Fruit fly (Drosophila melanogaster) whole organism, prepupa: ENCODE data around the gene Sfmbt.
A peak's percentile ranks its signal among the peaks of the same experiment; 100 is the strongest.

ENCODE experiments used
- CG10631 ChIP-seq: fragments of 200-800 bp; sonication (Bioruptor generic); optimal IDR thresholded peaks from 2 replicates; lab custom pipeline; 2016; ENCODE audit warnings: missing biosample characterization, missing genetic modification characterization
- CG11294 ChIP-seq: fragments of 200-800 bp; sonication (Bioruptor generic); IDR thresholded peaks from 2 replicates; pipeline ENCODE4 v1.3.6; 2022; ENCODE audit warnings: missing biosample characterization, missing genetic modification characterization
- CG11762 ChIP-seq: fragments of 200-800 bp; sonication (Bioruptor generic); optimal IDR thresholded peaks from 3 replicates; lab custom pipeline; 2016; ENCODE audit warnings: missing biosample characterization, missing genetic modification characterization; ENCODE audit not compliant: insufficient read depth
- CG11902 ChIP-seq: fragments of 200-800 bp; sonication (Bioruptor generic); optimal IDR thresholded peaks from 3 replicates; lab custom pipeline; 2016; ENCODE audit warnings: missing biosample characterization, missing genetic modification characterization
- CG1621 ChIP-seq: fragments of 200-800 bp; sonication (Bioruptor generic); optimal IDR thresholded peaks from 3 replicates; lab custom pipeline; 2018; ENCODE audit warnings: missing biosample characterization, mild to moderate bottlenecking, missing genetic modification characterization
- CG16779 ChIP-seq: fragments of 200-800 bp; sonication (Bioruptor generic); optimal IDR thresholded peaks from 3 replicates; lab custom pipeline; 2017; ENCODE audit warnings: missing biosample characterization, mild to moderate bottlenecking, missing genetic modification characterization
- CG3032 ChIP-seq: fragments of 200-800 bp; optimal IDR thresholded peaks from 2 replicates; lab custom pipeline; 2019; ENCODE audit warnings: missing biosample characterization, mild to moderate bottlenecking, missing genetic modification characterization, moderate library complexity
- CG31627 ChIP-seq: fragments of 200-800 bp; sonication (Bioruptor generic); optimal IDR thresholded peaks from 3 replicates; lab custom pipeline; 2016; ENCODE audit warnings: missing biosample characterization, missing genetic modification characterization
- CG32006 ChIP-seq: fragments of 200-800 bp; sonication (Bioruptor generic); optimal IDR thresholded peaks from 3 replicates; lab custom pipeline; 2017; ENCODE audit warnings: missing biosample characterization, mild to moderate bottlenecking, missing genetic modification characterization
- CG4318 ChIP-seq: fragments of 200-800 bp; sonication (Bioruptor generic); optimal IDR thresholded peaks from 3 replicates; lab custom pipeline; 2017; ENCODE audit warnings: missing biosample characterization, mild to moderate bottlenecking, missing genetic modification characterization
- CG6792 ChIP-seq: fragments of 200-800 bp; sonication (Bioruptor generic); optimal IDR thresholded peaks from 3 replicates; lab custom pipeline; 2016; ENCODE audit warnings: missing biosample characterization, missing genetic modification characterization
- CG6808 ChIP-seq: fragments of 200-800 bp; sonication (Bioruptor generic); optimal IDR thresholded peaks from 3 replicates; lab custom pipeline; 2017; ENCODE audit warnings: missing biosample characterization, missing genetic modification characterization, mild to moderate bottlenecking, moderate library complexity, missing genetic modification reagents
- CG6854 ChIP-seq: fragments of 200-800 bp; sonication (Bioruptor generic); optimal IDR thresholded peaks from 2 replicates; lab custom pipeline; 2017; ENCODE audit warnings: missing biosample characterization, mild to moderate bottlenecking, missing genetic modification characterization
- CG7368 ChIP-seq: fragments of 200-800 bp; sonication (Bioruptor generic); optimal IDR thresholded peaks from 3 replicates; lab custom pipeline; 2016; ENCODE audit warnings: missing biosample characterization, missing genetic modification characterization
- CG8319 ChIP-seq: fragments of 200-800 bp; sonication (Bioruptor generic); optimal IDR thresholded peaks from 3 replicates; lab custom pipeline; 2016; ENCODE audit warnings: missing biosample characterization, missing genetic modification characterization
- CG8632 ChIP-seq: fragments of 200-800 bp; sonication (Bioruptor generic); optimal IDR thresholded peaks from 3 replicates; lab custom pipeline; 2016; ENCODE audit warnings: missing biosample characterization, missing genetic modification characterization
- CG9139 ChIP-seq: fragments of 200-800 bp; sonication (Bioruptor generic); optimal IDR thresholded peaks from 3 replicates; lab custom pipeline; 2017; ENCODE audit warnings: missing biosample characterization, mild to moderate bottlenecking, missing genetic modification characterization
- Eip75B ChIP-seq: fragments of 200-800 bp; sonication (Bioruptor generic); optimal IDR thresholded peaks from 3 replicates; lab custom pipeline; 2016; ENCODE audit warnings: missing biosample characterization, missing genetic modification characterization
- Eip78C ChIP-seq: fragments of 200-800 bp; sonication (Bioruptor generic); peaks from one replicate; lab custom pipeline; 2016; ENCODE audit warnings: missing biosample characterization, missing genetic modification characterization
- Ets21C ChIP-seq: fragments of 200-800 bp; sonication (Bioruptor generic); optimal IDR thresholded peaks from 3 replicates; lab custom pipeline; 2016; ENCODE audit warnings: missing biosample characterization, missing genetic modification characterization
- Hr38 ChIP-seq: sonication (Bioruptor generic); optimal IDR thresholded peaks from 2 replicates; lab custom pipeline; 2016; ENCODE audit warnings: missing biosample characterization, missing genetic modification characterization
- Hr4 ChIP-seq: fragments of 200-800 bp; sonication (Bioruptor generic); optimal IDR thresholded peaks from 3 replicates; lab custom pipeline; 2016; ENCODE audit warnings: missing biosample characterization, missing genetic modification characterization
- Lpt ChIP-seq: fragments of 200-800 bp; sonication (Bioruptor generic); optimal IDR thresholded peaks from 3 replicates; lab custom pipeline; 2016; ENCODE audit warnings: missing biosample characterization, missing genetic modification characterization
- OdsH ChIP-seq: fragments of 200-800 bp; sonication (Bioruptor generic); optimal IDR thresholded peaks from 3 replicates; lab custom pipeline; 2016; ENCODE audit warnings: missing biosample characterization, missing genetic modification characterization
- Smox ChIP-seq: fragments of 200-800 bp; sonication (Bioruptor generic); optimal IDR thresholded peaks from 3 replicates; lab custom pipeline; 2016; ENCODE audit warnings: missing biosample characterization, missing genetic modification characterization
- Sox14 ChIP-seq: fragments of 200-800 bp; sonication (Bioruptor generic); optimal IDR thresholded peaks from 3 replicates; lab custom pipeline; 2016; ENCODE audit warnings: missing biosample characterization, missing genetic modification characterization
- Sox15 ChIP-seq: fragments of 200-800 bp; sonication (Bioruptor generic); optimal IDR thresholded peaks from 3 replicates; lab custom pipeline; 2016; ENCODE audit warnings: missing biosample characterization, missing genetic modification characterization
- achi ChIP-seq: fragments of 200-800 bp; sonication (Bioruptor generic); optimal IDR thresholded peaks from 3 replicates; lab custom pipeline; 2016; ENCODE audit warnings: missing biosample characterization, missing genetic modification characterization
- acj6 ChIP-seq: fragments of 200-800 bp; sonication (Bioruptor generic); optimal IDR thresholded peaks from 3 replicates; lab custom pipeline; 2016; ENCODE audit warnings: missing biosample characterization, missing genetic modification characterization
- cyc ChIP-seq: fragments of 200-800 bp; sonication (Bioruptor generic); optimal IDR thresholded peaks from 3 replicates; lab custom pipeline; 2016; ENCODE audit warnings: missing biosample characterization, missing genetic modification characterization
- dac ChIP-seq: fragments of 200-800 bp; sonication (Bioruptor generic); optimal IDR thresholded peaks from 2 replicates; lab custom pipeline; 2017; ENCODE audit warnings: missing biosample characterization, mild to moderate bottlenecking, missing genetic modification characterization
- dsx ChIP-seq: fragments of 200-800 bp; optimal IDR thresholded peaks from 3 replicates; lab custom pipeline; 2019; ENCODE audit warnings: missing biosample characterization, mild to moderate bottlenecking, missing genetic modification characterization, moderate library complexity; ENCODE audit not compliant: poor library complexity, severe bottlenecking
- eg ChIP-seq: fragments of 200-800 bp; sonication (Bioruptor generic); IDR thresholded peaks from 3 replicates; pipeline ENCODE4 v1.3.6; 2022; ENCODE audit warnings: missing biosample characterization, missing genetic modification characterization
- esn ChIP-seq: fragments of 200-800 bp; sonication (Bioruptor generic); optimal IDR thresholded peaks from 2 replicates; lab custom pipeline; 2016; ENCODE audit warnings: missing biosample characterization, mild to moderate bottlenecking, missing genetic modification characterization, moderate library complexity
- fd59A ChIP-seq: fragments of 200-800 bp; sonication (Bioruptor generic); optimal IDR thresholded peaks from 2 replicates; lab custom pipeline; 2017; ENCODE audit warnings: missing biosample characterization, mild to moderate bottlenecking, missing genetic modification characterization, missing genetic modification reagents
- fd85E ChIP-seq: fragments of 200-800 bp; sonication (Bioruptor generic); optimal IDR thresholded peaks from 3 replicates; lab custom pipeline; 2016; ENCODE audit warnings: missing biosample characterization, missing genetic modification characterization
- net ChIP-seq: fragments of 200-800 bp; sonication (Bioruptor generic); optimal IDR thresholded peaks from 3 replicates; lab custom pipeline; 2016; ENCODE audit warnings: missing biosample characterization, missing genetic modification characterization
- pdm3 ChIP-seq: fragments of 200-800 bp; sonication (Bioruptor generic); optimal IDR thresholded peaks from 3 replicates; lab custom pipeline; 2016; ENCODE audit warnings: missing biosample characterization, missing genetic modification characterization
- spab ChIP-seq: fragments of 200-800 bp; sonication (Bioruptor generic); optimal IDR thresholded peaks from 2 replicates; lab custom pipeline; 2017; ENCODE audit warnings: missing biosample characterization, mild to moderate bottlenecking, missing genetic modification characterization, missing genetic modification reagents
- ss ChIP-seq, 2 experiments: fragments of 200-800 bp; sonication (Bioruptor generic); optimal IDR thresholded peaks; 2 replicates in 1 of 2; 3 replicates in 1 of 2; lab custom pipeline; 2017 to 2018; ENCODE audit warnings: mild to moderate bottlenecking in 2 of 2, missing biosample characterization in 2 of 2, missing genetic modification characterization in 2 of 2, moderate library complexity in 1 of 2
- svp ChIP-seq: fragments of 200-800 bp; sonication (Bioruptor generic); peaks from one replicate; lab custom pipeline; 2016; ENCODE audit warnings: missing biosample characterization, missing genetic modification characterization
- topi ChIP-seq: fragments of 200-800 bp; sonication (Bioruptor generic); optimal IDR thresholded peaks from 3 replicates; lab custom pipeline; 2016; ENCODE audit warnings: missing biosample characterization, missing genetic modification characterization

Gene Sfmbt

dm6 chr2L:13179095-13179494 lies 2.5 kb upstream of the Sfmbt start, which contains the start of gene Alg7:
Alg7 (plus strand) TSS chr2L:13179247.
- TF ChIP-seq CG6854 = no peak
- TF ChIP-seq CG31627 (GFP tag; lab: Kevin White, UChicago) = no peak
- TF ChIP-seq Sox14 (GFP tag; lab: Kevin White, UChicago) = no peak
- no peak for TF ChIP-seq CG11762
- no peak for TF ChIP-seq CG9139 (GFP tag; lab: Kevin White, UChicago)
- no peak for TF ChIP-seq fd59A
- TF ChIP-seq Eip78C = no peak
- TF ChIP-seq Smox (GFP tag; lab: Kevin White, UChicago) = no peak
- no peak for TF ChIP-seq CG4318
- no peak for TF ChIP-seq esn (GFP tag; lab: Kevin White, UChicago)
- no peak for TF ChIP-seq Hr38 (GFP tag; lab: Kevin White, UChicago)
- no peak for TF ChIP-seq CG1621 (tag; lab: Kevin White, UChicago)
- TF ChIP-seq fd85E (GFP tag; lab: Kevin White, UChicago) = no peak
- TF ChIP-seq CG8632 (GFP tag; lab: Kevin White, UChicago) = no peak
- TF ChIP-seq CG32006 (GFP tag; lab: Kevin White, UChicago) = no peak
- TF ChIP-seq CG7368 = no peak
- TF ChIP-seq dsx (GFP tag; lab: Kevin White, UChicago) = no peak
- no peak for TF ChIP-seq CG11902 (GFP tag; lab: Kevin White, UChicago)
- TF ChIP-seq CG10631 (GFP tag; lab: Kevin White, UChicago) = no peak
- no peak for TF ChIP-seq Ets21C (GFP tag; lab: Kevin White, UChicago)

dm6 chr2L:13176123-13176522 lies 462 bp downstream of the Sfmbt start, which contains the start of gene CG43925:
CG43925 (plus strand) TSS chr2L:13176423.
- TF ChIP-seq OdsH (GFP tag; lab: Kevin White, UChicago) = no peak
- TF ChIP-seq, all 60 proteins: peak for 0

- TF ChIP-seq Smox (GFP tag; lab: Kevin White, UChicago) (no peak), topi (GFP tag; lab: Kevin White, UChicago) (no peak), CG6854 (peak; percentile 22), fd85E (GFP tag; lab: Kevin White, UChicago) (peak; percentile 25)
- TF ChIP-seq, all 60 proteins: peak for 2
These were observed 10.7 kb downstream of the Sfmbt start, which contains the start of gene DnaJ-H for dm6 chr2L:13165802-13166347. DnaJ-H (minus strand) TSS chr2L:13166072.

dm6 chr2L:13164994-13165801 lies 11.4 kb downstream of the Sfmbt start, which contains the start of gene Sirt1:
Sirt1 (plus strand) TSS chr2L:13165564.
- TF ChIP-seq topi (GFP tag; lab: Kevin White, UChicago) (peak; percentile 77), cyc (GFP tag; lab: Kevin White, UChicago) (peak; percentile 81), CG1621 (tag; lab: Kevin White, UChicago) (peak; percentile 41), Hr38 (GFP tag; lab: Kevin White, UChicago) (no peak), Hr4 (GFP tag; lab: Kevin White, UChicago) (peak; percentile 87), CG9139 (GFP tag; lab: Kevin White, UChicago) (no peak), CG31627 (GFP tag; lab: Kevin White, UChicago) (peak; percentile 86), CG6808 (GFP tag; lab: Kevin White, UChicago) (peak; percentile 78), dac (GFP tag; lab: Kevin White, UChicago) (no peak), acj6 (peak; percentile 88), CG8319 (GFP tag; lab: Kevin White, UChicago) (no peak), CG3032 (tag; lab: Kevin White, UChicago) (peak; percentile 87), Sox15 (GFP tag; lab: Kevin White, UChicago) (peak; percentile 88), ss (GFP tag; optimal IDR thresholded peaks at IDR 0.05; lab: Kevin White, UChicago) (peak; percentile 6 to 80), Smox (GFP tag; lab: Kevin White, UChicago) (peak; percentile 83), Eip75B (GFP tag; lab: Kevin White, UChicago) (peak; percentile 74), achi (peak; percentile 84), Lpt (peak; percentile 60), svp (GFP tag; lab: Kevin White, UChicago) (no peak), CG11294 (peak; percentile 63; the same call in 1 of the 2 replicates), net (GFP tag; lab: Kevin White, UChicago) (peak; percentile 81), eg (GFP tag; lab: Robert Waterston, UW) (peak; percentile 61; the same call in 2 of the 3 replicates), CG11902 (GFP tag; lab: Kevin White, UChicago) (peak; percentile 76), pdm3 (GFP tag; lab: Kevin White, UChicago) (peak; percentile 76), CG8632 (GFP tag; lab: Kevin White, UChicago) (peak; percentile 87), spab (peak; percentile 70), CG10631 (GFP tag; lab: Kevin White, UChicago) (peak; percentile 92), CG16779 (tag; lab: Kevin White, UChicago) (peak; percentile 4), CG6792 (peak; percentile 83)
